Worm (Caenorhabditis elegans): ENCODE measurements around the gene ceh-13.

DNA sequence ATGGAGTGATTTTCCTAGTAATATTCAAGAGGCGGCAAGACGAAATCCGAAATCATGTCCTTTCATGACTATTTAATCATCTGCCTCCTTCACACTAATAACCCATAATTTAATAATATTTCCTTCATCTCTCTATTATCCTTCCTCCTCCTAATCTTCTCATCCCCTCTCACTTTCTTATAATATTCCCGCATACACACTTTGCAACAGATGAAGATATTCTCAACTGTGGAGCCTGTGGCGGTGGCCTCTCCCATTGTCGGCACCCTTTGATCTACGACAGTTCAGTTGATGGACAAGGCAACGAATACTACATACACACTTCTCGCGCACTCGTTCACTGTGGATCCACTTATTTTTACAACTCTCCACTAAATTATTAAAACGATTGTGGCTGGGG, 3.2 kb downstream of the ceh-13 start:
- TF ChIP-seq B0310.2 (tag; optimal IDR thresholded peaks at IDR 0.05) (no peak), sea-1 (GFP tag; conservative IDR thresholded peaks at IDR 0.05) (no peak), tra-4 (tag; optimal IDR thresholded peaks at IDR 0.05) (no peak), ama-1 (optimal IDR thresholded peaks at IDR 0.05) (no peak), flt-1 (GFP tag; IDR thresholded peaks at IDR 0.05) (no peak), scrt-1 (GFP tag; IDR thresholded peaks at IDR 0.05) (no peak), F13C5.2 (tag; optimal IDR thresholded peaks at IDR 0.05) (no peak), pes-1 (GFP tag; IDR thresholded peaks at IDR 0.05) (no peak), ets-7 (tag; optimal IDR thresholded peaks at IDR 0.05) (no peak), aly-1 (tag; optimal IDR thresholded peaks at IDR 0.05) (no peak)

Data from whole organism, early embryonic.